Worm (Caenorhabditis elegans) whole organism, early embryonic: Measurements from ENCODE around the gene cpg-4.

Source experiments
- B0310.2 ChIP-seq: sonication (generic microtip); optimal IDR thresholded peaks from 2 replicates; lab custom pipeline; 2016; ENCODE audit warnings: mild to moderate bottlenecking, missing genetic modification characterization, missing compliant biosample characterization
- F13C5.2 ChIP-seq: sonication (generic microtip); optimal IDR thresholded peaks from 2 replicates; lab custom pipeline; 2017; ENCODE audit warnings: mild to moderate bottlenecking, missing genetic modification characterization, inconsistent platforms, missing compliant biosample characterization
- aly-1 ChIP-seq: sonication (generic microtip); optimal IDR thresholded peaks from 2 replicates; lab custom pipeline; 2016; ENCODE audit warnings: missing genetic modification characterization, missing compliant biosample characterization
- ama-1 ChIP-seq: fragments of 150-350 bp; optimal IDR thresholded peaks from 2 replicates; lab custom pipeline; 2014
- ceh-13 ChIP-seq: fragments of 200-800 bp; sonication (Bioruptor generic); optimal IDR thresholded peaks from 2 replicates; lab custom pipeline; 2018; ENCODE audit warnings: mild to moderate bottlenecking, missing genetic modification characterization, missing compliant biosample characterization
- ceh-36 ChIP-seq: sonication (generic microtip); optimal IDR thresholded peaks from 2 replicates; lab custom pipeline; 2016; ENCODE audit warnings: missing genetic modification characterization, inconsistent platforms, missing compliant biosample characterization
- ets-7 ChIP-seq: sonication (generic microtip); optimal IDR thresholded peaks from 2 replicates; lab custom pipeline; 2016; ENCODE audit warnings: missing genotype, missing genetic modification characterization, missing compliant biosample characterization
- flt-1 ChIP-seq: fragments of 200-800 bp; sonication (Bioruptor generic); IDR thresholded peaks from 2 replicates; pipeline ENCODE4 v1.3.6; 2022; ENCODE audit warnings: missing genetic modification characterization, missing compliant biosample characterization
- hmbx-1 ChIP-seq: sonication (generic microtip); optimal IDR thresholded peaks from 2 replicates; lab custom pipeline; 2016; ENCODE audit warnings: mild to moderate bottlenecking, missing genetic modification characterization, missing compliant biosample characterization
- hmg-4 ChIP-seq: fragments of 200-800 bp; sonication (Bioruptor generic); optimal IDR thresholded peaks from 2 replicates; lab custom pipeline; 2018; ENCODE audit warnings: mild to moderate bottlenecking, missing genetic modification characterization, missing compliant biosample characterization
- hnd-1 ChIP-seq: sonication (generic microtip); optimal IDR thresholded peaks from 2 replicates; lab custom pipeline; 2016; ENCODE audit warnings: missing genetic modification characterization, missing compliant biosample characterization
- pes-1 ChIP-seq: fragments of 200-800 bp; sonication (Bioruptor generic); IDR thresholded peaks from 2 replicates; pipeline ENCODE4 v1.3.6; 2022; ENCODE audit warnings: missing genetic modification reagents, missing genetic modification characterization, missing compliant biosample characterization
- scrt-1 ChIP-seq: fragments of 200-800 bp; sonication (Bioruptor generic); IDR thresholded peaks from 2 replicates; pipeline ENCODE4 v1.3.6; 2022; ENCODE audit warnings: missing genetic modification characterization, missing compliant biosample characterization
- sea-1 ChIP-seq: fragments of 200-800 bp; sonication (Bioruptor generic); conservative IDR thresholded peaks from 2 replicates; pipeline ENCODE4 v1.3.6; 2022; ENCODE audit warnings: missing genetic modification characterization, missing compliant biosample characterization
- tbx-11 ChIP-seq: fragments of 200-800 bp; sonication (Bioruptor generic); IDR thresholded peaks from 2 replicates; pipeline ENCODE4 v1.3.6; 2022; ENCODE audit warnings: missing genetic modification characterization, missing compliant biosample characterization
- tbx-37 ChIP-seq: fragments of 200-800 bp; sonication (Bioruptor generic); conservative IDR thresholded peaks from 2 replicates; pipeline ENCODE4 v1.3.6; 2022; ENCODE audit warnings: missing genetic modification reagents, missing genetic modification characterization, missing compliant biosample characterization
- tra-4 ChIP-seq: sonication (generic microtip); optimal IDR thresholded peaks from 2 replicates; lab custom pipeline; 2017; ENCODE audit warnings: missing genetic modification characterization, missing compliant biosample characterization

The cpg-4 gene

ce11 chrV:5975724-5976123 is 20.5 kb upstream of the cpg-4 start, which contains the start of gene acy-2:
Gene acy-2, plus strand, starts transcription at chrV:5976024.
- TF ChIP-seq tra-4, result no peak
- TF ChIP-seq flt-1 (GFP tag; lab: Robert Waterston, UW), result no peak
- no peak for TF ChIP-seq ama-1 (lab: Kevin White, UChicago)
- TF ChIP-seq sea-1 (GFP tag; lab: Robert Waterston, UW), result no peak
- TF ChIP-seq hmg-4, result no peak
- TF ChIP-seq aly-1, result no peak
- no peak for TF ChIP-seq hnd-1 (tag; lab: Kevin White, UChicago)
- TF ChIP-seq B0310.2, result no peak
- no peak for TF ChIP-seq ceh-36 (tag; lab: Kevin White, UChicago)
- TF ChIP-seq tbx-11 (GFP tag; lab: Robert Waterston, UW), result no peak
- TF ChIP-seq ets-7, result no peak
- no peak for TF ChIP-seq ceh-13 (GFP tag; lab: Kevin White, UChicago)
- TF ChIP-seq scrt-1 (GFP tag; lab: Robert Waterston, UW), result no peak
- TF ChIP-seq pes-1, result no peak

- TF ChIP-seq ceh-13 (GFP tag; lab: Kevin White, UChicago) (no peak), tra-4 (no peak), tbx-11 (GFP tag; lab: Robert Waterston, UW) (no peak), pes-1 (no peak)
Measured at ce11 chrV:5982722-5983121, 13.5 kb upstream of the cpg-4 start.

ce11 chrV:5983380-5983779 is 12.8 kb upstream of the cpg-4 start, which contains the start of gene dhs-16:
Gene dhs-16, plus strand, starts transcription at chrV:5983745.
- TF ChIP-seq pes-1 (no peak), tra-4 (no peak), ama-1 (lab: Kevin White, UChicago) (no peak), sea-1 (GFP tag; lab: Robert Waterston, UW) (no peak), hmg-4 (no peak), aly-1 (no peak), ceh-36 (tag; lab: Kevin White, UChicago) (no peak), F13C5.2 (tag; lab: Kevin White, UChicago) (no peak), hnd-1 (tag; lab: Kevin White, UChicago) (no peak), flt-1 (GFP tag; lab: Robert Waterston, UW) (no peak), tbx-11 (GFP tag; lab: Robert Waterston, UW) (no peak), ceh-13 (GFP tag; lab: Kevin White, UChicago) (no peak), ets-7 (no peak), B0310.2 (no peak)

- no peak for TF ChIP-seq hmg-4
- TF ChIP-seq tra-4, result no peak
- no peak for TF ChIP-seq ama-1 (lab: Kevin White, UChicago)
- no peak for TF ChIP-seq tbx-11 (GFP tag; lab: Robert Waterston, UW)
- no peak for TF ChIP-seq scrt-1 (GFP tag; lab: Robert Waterston, UW)
- no peak for TF ChIP-seq hnd-1 (tag; lab: Kevin White, UChicago)
- no peak for TF ChIP-seq tbx-37
- TF ChIP-seq F13C5.2 (tag; lab: Kevin White, UChicago), result no peak
- TF ChIP-seq flt-1 (GFP tag; lab: Robert Waterston, UW), result no peak
- no peak for TF ChIP-seq ceh-13 (GFP tag; lab: Kevin White, UChicago)
- no peak for TF ChIP-seq aly-1
- no peak for TF ChIP-seq pes-1
- no peak for TF ChIP-seq hmbx-1 (tag; lab: Kevin White, UChicago)
- TF ChIP-seq sea-1 (GFP tag; lab: Robert Waterston, UW), result no peak
- TF ChIP-seq B0310.2, result no peak
- no peak for TF ChIP-seq ceh-36 (tag; lab: Kevin White, UChicago)
- TF ChIP-seq ets-7, result no peak
Measured at ce11 chrV:5984244-5984643, 12.0 kb upstream of the cpg-4 start.

ce11 chrV:5986755-5987154 is 9.5 kb upstream of the cpg-4 start, which contains the start of gene C10F3.7:
Gene C10F3.7, minus strand, starts transcription at chrV:5986855.
- TF ChIP-seq sea-1 (GFP tag; lab: Robert Waterston, UW) (no peak), tra-4 (no peak), hnd-1 (tag; lab: Kevin White, UChicago) (no peak), B0310.2 (no peak), scrt-1 (GFP tag; lab: Robert Waterston, UW) (no peak), flt-1 (GFP tag; lab: Robert Waterston, UW) (no peak)

- TF ChIP-seq tra-4 (no peak), hmg-4 (no peak), tbx-37 (no peak), ets-7 (no peak), ceh-36 (tag; lab: Kevin White, UChicago) (no peak), B0310.2 (no peak), sea-1 (GFP tag; lab: Robert Waterston, UW) (no peak), tbx-11 (GFP tag; lab: Robert Waterston, UW) (no peak), hnd-1 (tag; lab: Kevin White, UChicago) (no peak), pes-1 (no peak), ceh-13 (GFP tag; lab: Kevin White, UChicago) (no peak), flt-1 (GFP tag; lab: Robert Waterston, UW) (no peak), scrt-1 (GFP tag; lab: Robert Waterston, UW) (no peak), ama-1 (lab: Kevin White, UChicago) (no peak), F13C5.2 (tag; lab: Kevin White, UChicago) (no peak), aly-1 (no peak), hmbx-1 (tag; lab: Kevin White, UChicago) (no peak)
Measured at ce11 chrV:5990383-5990782, 5.8 kb upstream of the cpg-4 start, which contains the start of gene fut-8. Gene fut-8, minus strand, starts transcription at chrV:5990483.

- no peak for TF ChIP-seq tbx-11 (GFP tag; lab: Robert Waterston, UW)
- no peak for TF ChIP-seq B0310.2
- TF ChIP-seq hmbx-1 (tag; lab: Kevin White, UChicago), result no peak
- no peak for TF ChIP-seq scrt-1 (GFP tag; lab: Robert Waterston, UW)
- no peak for TF ChIP-seq flt-1 (GFP tag; lab: Robert Waterston, UW)
- no peak for TF ChIP-seq ceh-36 (tag; lab: Kevin White, UChicago)
- no peak for TF ChIP-seq hmg-4
- no peak for TF ChIP-seq sea-1 (GFP tag; lab: Robert Waterston, UW)
- no peak for TF ChIP-seq ama-1 (lab: Kevin White, UChicago)
- no peak for TF ChIP-seq aly-1
- no peak for TF ChIP-seq ets-7
- no peak for TF ChIP-seq tra-4
- no peak for TF ChIP-seq ceh-13 (GFP tag; lab: Kevin White, UChicago)
- no peak for TF ChIP-seq F13C5.2 (tag; lab: Kevin White, UChicago)
- no peak for TF ChIP-seq pes-1
- no peak for TF ChIP-seq hnd-1 (tag; lab: Kevin White, UChicago)
Measured at ce11 chrV:5991490-5992069, 4.6 kb upstream of the cpg-4 start.
